Worm (Caenorhabditis elegans) whole organism, L1 larva: ENCODE data around the gene D2096.13.

Source experiments
- F16B12.6 ChIP-seq: fragments of 150-350 bp; optimal IDR thresholded peaks from 2 replicates; lab custom pipeline; 2014; ENCODE audit warnings: missing biosample characterization, missing genetic modification characterization
- Y116A8C.19 ChIP-seq: sonication (generic microtip); optimal IDR thresholded peaks from 2 replicates; lab custom pipeline; 2016; ENCODE audit warnings: missing compliant biosample characterization, missing genetic modification characterization, borderline replicate concordance
- ama-1 ChIP-seq: fragments of 150-350 bp; optimal IDR thresholded peaks from 2 replicates; lab custom pipeline; 2014
- ceh-63 ChIP-seq: fragments of 200-800 bp; sonication (Bioruptor generic); optimal IDR thresholded peaks from 2 replicates; lab custom pipeline; 2018; ENCODE audit warnings: mild to moderate bottlenecking, missing genetic modification characterization, missing compliant biosample characterization
- ceh-8 ChIP-seq: fragments of 200-800 bp; sonication (Bioruptor generic); optimal IDR thresholded peaks from 2 replicates; lab custom pipeline; 2018; ENCODE audit warnings: mild to moderate bottlenecking, missing genetic modification characterization, moderate library complexity, missing compliant biosample characterization
- ceh-88 ChIP-seq: fragments of 200-800 bp; sonication (Bioruptor generic); IDR thresholded peaks from 2 replicates; pipeline ENCODE4 v1.3.6; 2022; ENCODE audit warnings: missing genetic modification characterization, missing compliant biosample characterization
- ceh-90 ChIP-seq: sonication (generic microtip); optimal IDR thresholded peaks from 2 replicates; lab custom pipeline; 2016; ENCODE audit warnings: missing genetic modification characterization, missing compliant biosample characterization
- ces-1 ChIP-seq: fragments of 150-350 bp; optimal IDR thresholded peaks from 2 replicates; lab custom pipeline; 2014; ENCODE audit warnings: missing biosample characterization, missing genetic modification reagents, missing genetic modification characterization
- dpl-1 ChIP-seq, 3 experiments: fragments of 150-350 bp in 2 of 3; sonication (generic microtip) in 1 of 3; optimal IDR thresholded peaks; 2 replicates each; lab custom pipeline; 2014 to 2017; ENCODE audit warnings: missing biosample characterization in 3 of 3, missing genetic modification characterization in 3 of 3, missing genetic modification reagents in 3 of 3
- dsc-1 ChIP-seq: sonication (generic microtip); optimal IDR thresholded peaks from 2 replicates; lab custom pipeline; 2016; ENCODE audit warnings: mild to moderate bottlenecking, missing genetic modification characterization, missing compliant biosample characterization
- efl-1 ChIP-seq, 4 experiments: fragments of 150-350 bp; optimal IDR thresholded peaks in 3 of 4; peaks in 1 of 4; 1 replicate in 1 of 4; 2 replicates in 3 of 4; lab custom pipeline; 2014; ENCODE audit warnings: missing biosample characterization in 2 of 4, missing genetic modification characterization in 2 of 4, missing genetic modification reagents in 2 of 4
- egl-13 ChIP-seq: sonication (generic microtip); optimal IDR thresholded peaks from 2 replicates; lab custom pipeline; 2016; ENCODE audit warnings: missing genotype, missing genetic modification reagents, missing genetic modification characterization, missing compliant biosample characterization
- elt-2 ChIP-seq: sonication (generic microtip); optimal IDR thresholded peaks from 2 replicates; lab custom pipeline; 2016; ENCODE audit warnings: missing genetic modification characterization, mild to moderate bottlenecking, inconsistent platforms, missing compliant biosample characterization, missing genetic modification reagents
- fkh-4 ChIP-seq: sonication (generic microtip); optimal IDR thresholded peaks from 2 replicates; lab custom pipeline; 2016; ENCODE audit warnings: missing compliant biosample characterization, missing genetic modification characterization, borderline replicate concordance
- fos-1 ChIP-seq: fragments of 150-350 bp; optimal IDR thresholded peaks from 2 replicates; lab custom pipeline; 2014; ENCODE audit warnings: missing biosample characterization, missing genetic modification characterization
- hlh-17 ChIP-seq: fragments of 200-800 bp; sonication (Bioruptor generic); optimal IDR thresholded peaks from 2 replicates; lab custom pipeline; 2018; ENCODE audit warnings: missing genetic modification characterization, mild to moderate bottlenecking, missing compliant biosample characterization, moderate library complexity, borderline replicate concordance
- hlh-4 ChIP-seq: sonication (generic microtip); optimal IDR thresholded peaks from 2 replicates; lab custom pipeline; 2016; ENCODE audit warnings: mild to moderate bottlenecking, missing genetic modification characterization, missing compliant biosample characterization
- isw-1 ChIP-seq: fragments of 200-800 bp; sonication (Bioruptor generic); IDR thresholded peaks from 2 replicates; pipeline ENCODE4 v1.3.6; 2022; ENCODE audit warnings: missing genetic modification characterization, missing compliant biosample characterization
- lin-13 ChIP-seq: fragments of 150-350 bp; optimal IDR thresholded peaks from 2 replicates; lab custom pipeline; 2014; ENCODE audit warnings: missing biosample characterization, missing genetic modification reagents, missing genetic modification characterization
- lin-14 ChIP-seq: fragments of 200-800 bp; sonication (Bioruptor generic); optimal IDR thresholded peaks from 2 replicates; lab custom pipeline; 2018; ENCODE audit warnings: mild to moderate bottlenecking, missing genetic modification characterization, moderate library complexity, missing compliant biosample characterization
- lin-15B ChIP-seq: fragments of 150-350 bp; sonication (generic microtip); optimal IDR thresholded peaks from 3 replicates; lab custom pipeline; 2014; ENCODE audit warnings: missing biosample characterization, missing genetic modification characterization
- lin-39 ChIP-seq: fragments of 150-350 bp; optimal IDR thresholded peaks from 2 replicates; lab custom pipeline; 2014; ENCODE audit warnings: missing biosample characterization, missing genetic modification reagents, missing genetic modification characterization
- lir-3 ChIP-seq: sonication (generic microtip); optimal IDR thresholded peaks from 2 replicates; lab custom pipeline; 2016; ENCODE audit warnings: mild to moderate bottlenecking, missing genetic modification characterization, moderate library complexity, missing compliant biosample characterization; ENCODE audit not compliant: poor library complexity
- lsy-2 ChIP-seq, 2 experiments: fragments of 150-350 bp; optimal IDR thresholded peaks; 2 replicates each; lab custom pipeline; 2014; ENCODE audit warnings: missing biosample characterization in 2 of 2, missing genetic modification characterization in 2 of 2
- mab-9 ChIP-seq: fragments of 200-800 bp; sonication (Bioruptor generic); IDR thresholded peaks from 2 replicates; pipeline ENCODE4 v1.3.6; 2022; ENCODE audit warnings: missing genetic modification reagents, missing genetic modification characterization, missing compliant biosample characterization
- mep-1 ChIP-seq: fragments of 150-350 bp; optimal IDR thresholded peaks from 2 replicates; lab custom pipeline; 2014; ENCODE audit warnings: missing biosample characterization, missing genetic modification characterization
- nhr-12 ChIP-seq: sonication (generic microtip); optimal IDR thresholded peaks from 2 replicates; lab custom pipeline; 2017; ENCODE audit warnings: missing biosample characterization, missing genetic modification characterization
- nhr-237 ChIP-seq: fragments of 150-350 bp; optimal IDR thresholded peaks from 2 replicates; lab custom pipeline; 2014; ENCODE audit warnings: missing biosample characterization, missing genetic modification characterization
- nhr-71 ChIP-seq: sonication (generic microtip); optimal IDR thresholded peaks from 2 replicates; lab custom pipeline; 2016; ENCODE audit warnings: mild to moderate bottlenecking, missing genetic modification characterization, moderate library complexity, missing compliant biosample characterization
- nhr-76 ChIP-seq: sonication (generic microtip); optimal IDR thresholded peaks from 2 replicates; lab custom pipeline; 2017; ENCODE audit warnings: missing biosample characterization, missing genetic modification characterization
- nhr-77 ChIP-seq: fragments of 150-350 bp; optimal IDR thresholded peaks from 2 replicates; lab custom pipeline; 2014; ENCODE audit warnings: missing biosample characterization, missing genetic modification characterization
- nhr-85 ChIP-seq: sonication (generic microtip); peaks from one replicate; lab custom pipeline; 2016; ENCODE audit warnings: missing genetic modification characterization, inconsistent platforms, missing compliant biosample characterization
- pag-3 ChIP-seq: sonication (generic microtip); optimal IDR thresholded peaks from 2 replicates; lab custom pipeline; 2017; ENCODE audit warnings: missing genetic modification characterization, mild to moderate bottlenecking, missing compliant biosample characterization, antibody characterized with exemption, borderline replicate concordance; ENCODE audit not compliant: insufficient read depth
- pqm-1 ChIP-seq: sonication (generic microtip); optimal IDR thresholded peaks from 3 replicates; lab custom pipeline; 2017; ENCODE audit warnings: missing biosample characterization, missing genetic modification characterization
- rnt-1 ChIP-seq: sonication (generic microtip); optimal IDR thresholded peaks from 2 replicates; lab custom pipeline; 2016; ENCODE audit warnings: mild to moderate bottlenecking, missing genetic modification characterization, moderate library complexity, missing compliant biosample characterization
- snu-23 ChIP-seq: sonication (generic microtip); optimal IDR thresholded peaks from 2 replicates; lab custom pipeline; 2016; ENCODE audit warnings: missing genetic modification characterization, missing compliant biosample characterization
- sox-4 ChIP-seq: sonication (generic microtip); optimal IDR thresholded peaks from 2 replicates; lab custom pipeline; 2016; ENCODE audit warnings: missing genetic modification characterization, missing compliant biosample characterization
- sup-37 ChIP-seq: fragments of 200-800 bp; sonication (Bioruptor generic); optimal IDR thresholded peaks from 2 replicates; lab custom pipeline; 2018; ENCODE audit warnings: mild to moderate bottlenecking, missing genetic modification characterization, missing compliant biosample characterization
- swsn-7 ChIP-seq: sonication (generic microtip); optimal IDR thresholded peaks from 2 replicates; lab custom pipeline; 2016; ENCODE audit warnings: missing genetic modification characterization, missing compliant biosample characterization
- tlp-1 ChIP-seq: fragments of 150-350 bp; optimal IDR thresholded peaks from 2 replicates; lab custom pipeline; 2014; ENCODE audit warnings: missing biosample characterization, missing genetic modification characterization
- unc-30 ChIP-seq: sonication (generic microtip); optimal IDR thresholded peaks from 2 replicates; lab custom pipeline; 2017; ENCODE audit warnings: missing biosample characterization, missing genetic modification characterization
- unc-62 ChIP-seq: fragments of 150-350 bp; optimal IDR thresholded peaks from 2 replicates; lab custom pipeline; 2014; ENCODE audit warnings: missing biosample characterization, missing genetic modification reagents, missing genetic modification characterization
- unc-86 ChIP-seq: sonication (generic microtip); optimal IDR thresholded peaks from 2 replicates; lab custom pipeline; 2016; ENCODE audit warnings: missing genetic modification characterization, missing compliant biosample characterization
- unc-98 ChIP-seq: fragments of 200-800 bp; sonication (Bioruptor generic); IDR thresholded peaks from 2 replicates; pipeline ENCODE4 v1.3.6; 2022; ENCODE audit warnings: missing genetic modification characterization, missing compliant biosample characterization
- vab-15 ChIP-seq: sonication (generic microtip); optimal IDR thresholded peaks from 2 replicates; lab custom pipeline; 2017; ENCODE audit warnings: missing genotype, mild to moderate bottlenecking, missing genetic modification characterization, missing compliant biosample characterization
- xbp-1 ChIP-seq: sonication (generic microtip); optimal IDR thresholded peaks from 2 replicates; lab custom pipeline; 2016; ENCODE audit warnings: missing genetic modification characterization, missing compliant biosample characterization
- zag-1 ChIP-seq: fragments of 150-350 bp; optimal IDR thresholded peaks from 2 replicates; lab custom pipeline; 2014; ENCODE audit warnings: missing biosample characterization, missing genetic modification characterization
- zip-4 ChIP-seq: fragments of 200-800 bp; sonication (Bioruptor generic); optimal IDR thresholded peaks from 2 replicates; lab custom pipeline; 2018; ENCODE audit warnings: mild to moderate bottlenecking, missing genetic modification characterization, moderate library complexity, missing compliant biosample characterization
- ztf-11 ChIP-seq, 2 experiments: sonication (generic microtip); optimal IDR thresholded peaks; 2 replicates each; lab custom pipeline; 2016 to 2017; ENCODE audit warnings: missing genetic modification characterization in 2 of 2, missing biosample characterization in 1 of 2, missing compliant biosample characterization in 1 of 2
- ztf-4 ChIP-seq: fragments of 150-350 bp; optimal IDR thresholded peaks from 2 replicates; lab custom pipeline; 2014; ENCODE audit warnings: missing biosample characterization, missing genetic modification characterization

The D2096.13 gene

DNA sequence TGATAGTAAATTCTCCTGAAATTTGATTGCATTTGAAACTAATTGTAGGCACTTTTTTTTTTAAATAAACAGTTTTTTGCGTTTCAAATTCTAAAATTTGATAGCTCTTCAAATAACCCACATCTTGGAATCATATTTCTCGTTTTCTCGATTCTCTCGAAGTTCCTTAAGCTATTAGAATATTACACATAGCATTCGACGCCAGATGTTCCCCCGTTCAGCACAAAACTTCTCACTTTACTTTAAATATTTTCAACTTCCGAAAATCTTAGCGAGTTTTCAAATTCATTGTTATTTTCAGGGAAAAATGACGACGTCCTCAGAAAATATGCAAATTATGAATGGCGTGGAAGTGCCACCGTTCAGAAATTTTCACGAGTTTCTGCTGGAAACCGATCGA is 21.3 kb upstream of the D2096.13 start, which contains the start of gene praf-3:
Gene praf-3, plus strand, starts transcription at position 301 of the 400 bp plus-strand sequence.
- TF ChIP-seq nhr-85 (tag; lab: Kevin White, UChicago) = no peak
- TF ChIP-seq lin-14 (GFP tag; lab: Kevin White, UChicago) = no peak
- TF ChIP-seq Y116A8C.19 (tag; lab: Kevin White, UChicago) = no peak
- no peak for TF ChIP-seq xbp-1
- TF ChIP-seq nhr-76 = no peak
- no peak for TF ChIP-seq egl-13 (tag; lab: Kevin White, UChicago)
- no peak for TF ChIP-seq mep-1
- TF ChIP-seq snu-23 (GFP tag; lab: Kevin White, UChicago) = no peak
- no peak for TF ChIP-seq pqm-1 (tag; lab: Kevin White, UChicago)
- TF ChIP-seq lin-15B = no peak

- peak; percentile 71 for TF ChIP-seq xbp-1
- TF ChIP-seq lin-15B = peak; percentile 58
- TF ChIP-seq sup-37 (GFP tag; lab: Kevin White, UChicago) = no peak
- TF ChIP-seq vab-15 (tag; lab: Kevin White, UChicago) = no peak
- no peak for TF ChIP-seq fkh-4 (tag; lab: Kevin White, UChicago)
- no peak for TF ChIP-seq lin-39 (tag; lab: Kevin White, UChicago)
- TF ChIP-seq unc-98 (GFP tag; lab: Robert Waterston, UW) = no peak
- TF ChIP-seq ceh-8 (GFP tag; lab: Kevin White, UChicago) = no peak
- TF ChIP-seq rnt-1 (tag; lab: Kevin White, UChicago) = peak; percentile 78
- peak; percentile 71 for TF ChIP-seq nhr-85 (tag; lab: Kevin White, UChicago)
- TF ChIP-seq lir-3 = peak; percentile 21
- TF ChIP-seq ces-1 = no peak
- peak; percentile 23 for TF ChIP-seq egl-13 (tag; lab: Kevin White, UChicago)
- TF ChIP-seq nhr-12 (tag; lab: Kevin White, UChicago) = no peak
- TF ChIP-seq ceh-88 (GFP tag; lab: Robert Waterston, UW) = no peak; the same call in 1 of the 2 replicates
- TF ChIP-seq lin-13 (GFP tag; lab: Kevin White, UChicago) = peak; percentile 81
- TF ChIP-seq Y116A8C.19 (tag; lab: Kevin White, UChicago) = no peak
- no peak for TF ChIP-seq hlh-17 (GFP tag; lab: Kevin White, UChicago)
- no peak for TF ChIP-seq ztf-4 (tag; lab: Kevin White, UChicago)
- no peak for TF ChIP-seq tlp-1 (tag; lab: Kevin White, UChicago)
- TF ChIP-seq unc-30 (tag; lab: Kevin White, UChicago) = no peak
- peak; percentile 47 for TF ChIP-seq F16B12.6 (tag; lab: Kevin White, UChicago)
- TF ChIP-seq zip-4 (GFP tag; lab: Kevin White, UChicago) = no peak
- TF ChIP-seq hlh-4 (tag; lab: Kevin White, UChicago) = no peak
- TF ChIP-seq mab-9 = no peak
- TF ChIP-seq nhr-77 (tag; lab: Kevin White, UChicago) = peak; percentile 61
- TF ChIP-seq sox-4 (tag; lab: Kevin White, UChicago) = no peak
- no peak for TF ChIP-seq nhr-76
- peak; percentile 69 for TF ChIP-seq swsn-7 (tag; lab: Kevin White, UChicago)
- TF ChIP-seq efl-1 (optimal IDR thresholded peaks at IDR 0.05; lab: Kevin White, UChicago) = peak; percentile 81
- TF ChIP-seq efl-1 (GFP tag; optimal IDR thresholded peaks at IDR 0.05 in 1 of 2; lab: Kevin White, UChicago) = peak; percentile 70 to 97
- TF ChIP-seq isw-1 (GFP tag; lab: Robert Waterston, UW) = peak; percentile 59
- no peak for TF ChIP-seq unc-62 (GFP tag; lab: Kevin White, UChicago)
- no peak for TF ChIP-seq ceh-90 (tag; lab: Kevin White, UChicago)
- TF ChIP-seq unc-86 = peak; percentile 58
- no peak for TF ChIP-seq zag-1 (tag; lab: Kevin White, UChicago)
- TF ChIP-seq ama-1 (lab: Kevin White, UChicago) = no peak
- peak; percentile 23 for TF ChIP-seq elt-2 (tag; lab: Kevin White, UChicago)
- TF ChIP-seq fos-1 (tag; lab: Kevin White, UChicago) = peak; percentile 45
- TF ChIP-seq nhr-71 (tag; lab: Kevin White, UChicago) = peak; percentile 85
- TF ChIP-seq dsc-1 (tag; lab: Kevin White, UChicago) = peak; percentile 48
- TF ChIP-seq lsy-2 (tag; optimal IDR thresholded peaks at IDR 0.05; lab: Kevin White, UChicago) = peak; percentile 84 to 93
- peak; percentile 41 for TF ChIP-seq pqm-1 (tag; lab: Kevin White, UChicago)
- TF ChIP-seq dpl-1 (GFP tag; optimal IDR thresholded peaks at IDR 0.05; lab: Kevin White, UChicago) = peak; percentile 59 to 78 (median 72)
- TF ChIP-seq pag-3 (tag; lab: Kevin White, UChicago) = no peak
- no peak for TF ChIP-seq ceh-63
- no peak for TF ChIP-seq ztf-11 (tag; optimal IDR thresholded peaks at IDR 0.05; lab: Kevin White, UChicago)
- peak; percentile 15 for TF ChIP-seq nhr-237
Observed at ce11 chrIV:8379278-8379677, 20.9 kb upstream of the D2096.13 start, which contains the start of gene nap-1. TSS of gene nap-1 (minus strand) at chrIV:8379319.
